Fruit fly (Drosophila melanogaster): ENCODE measurements around the gene CG31802.
A peak's percentile ranks its signal among the peaks of the same experiment; 100 is the strongest.

CG31802 gene

DNA sequence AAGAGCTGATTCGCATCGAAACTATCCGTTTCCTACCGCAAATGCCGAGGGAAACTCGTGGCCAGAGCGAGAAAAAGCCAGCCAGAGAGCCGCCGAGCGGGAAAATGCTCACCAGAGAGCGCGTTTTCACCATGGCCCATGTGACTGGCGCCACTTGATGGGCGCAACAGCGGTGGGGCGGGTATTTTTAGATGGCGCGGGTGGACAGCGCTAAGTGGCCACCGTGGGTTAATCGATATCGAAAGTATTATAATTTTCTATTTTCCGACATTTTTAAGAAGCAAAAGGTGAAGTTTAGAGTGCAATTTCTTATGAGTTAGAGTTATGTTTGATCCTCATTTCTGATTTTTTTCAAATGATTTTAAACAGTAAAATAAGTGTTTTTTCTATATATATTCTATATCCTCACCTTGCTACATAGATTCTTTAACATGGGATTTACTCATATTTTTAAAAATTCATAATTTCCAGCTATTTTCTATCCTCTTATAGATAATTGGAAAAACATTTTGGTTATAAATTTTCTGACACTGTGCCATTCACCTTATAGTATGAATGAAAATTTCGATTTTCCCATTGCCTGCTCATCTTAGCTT lies 24.3 kb downstream of the CG31802 start, which contains the start of gene Ptp36E (continued):
- no peak for TF ChIP-seq dsx (GFP tag; optimal IDR thresholded peaks at IDR 0.05; ENCODE audit: poor library complexity, severe bottlenecking)
- no peak for TF ChIP-seq CG8632 (GFP tag; optimal IDR thresholded peaks at IDR 0.05)
- TF ChIP-seq fkh (GFP tag; optimal IDR thresholded peaks at IDR 0.05) = no peak
- peak; percentile 45 for TF ChIP-seq pdm3 (GFP tag; optimal IDR thresholded peaks at IDR 0.05)
- TF ChIP-seq Eip78C (GFP tag) = peak; percentile 81
- TF ChIP-seq Ets21C (GFP tag; optimal IDR thresholded peaks at IDR 0.05) = no peak
- TF ChIP-seq acj6 (GFP tag; optimal IDR thresholded peaks at IDR 0.05) = peak; percentile 55
- TF ChIP-seq Hr4 (GFP tag; optimal IDR thresholded peaks at IDR 0.05) = peak; percentile 76
- TF ChIP-seq CG11762 (GFP tag; optimal IDR thresholded peaks at IDR 0.05; ENCODE audit: insufficient read depth) = peak; percentile 23
- TF ChIP-seq CG3919 (GFP tag; optimal IDR thresholded peaks at IDR 0.05) = peak; percentile 12
- TF ChIP-seq topi (GFP tag; optimal IDR thresholded peaks at IDR 0.05) = no peak
- TF ChIP-seq CG11902 (GFP tag; optimal IDR thresholded peaks at IDR 0.05) = no peak
- TF ChIP-seq CG8319 (GFP tag; optimal IDR thresholded peaks at IDR 0.05) = no peak
- no peak for TF ChIP-seq esn (GFP tag; optimal IDR thresholded peaks at IDR 0.05)
- TF ChIP-seq CG4318 (GFP tag; optimal IDR thresholded peaks at IDR 0.05) = peak; percentile 59
- TF ChIP-seq CG1621 (tag; optimal IDR thresholded peaks at IDR 0.05) = no peak
- TF ChIP-seq Sox102F (GFP tag; optimal IDR thresholded peaks at IDR 0.05) = no peak
- peak in 1 of 2 experiments; percentile 61 for TF ChIP-seq salr (GFP tag; optimal IDR thresholded peaks at IDR 0.05)
- peak; percentile 78 for TF ChIP-seq Gug (GFP tag; IDR thresholded peaks at IDR 0.05)
- TF ChIP-seq CG11294 (GFP tag; IDR thresholded peaks at IDR 0.05) = peak; percentile 81; the same call in 1 of the 2 replicates
- peak; percentile 60 for TF ChIP-seq CG10631 (GFP tag; optimal IDR thresholded peaks at IDR 0.05)
- TF ChIP-seq Lpt (GFP tag; optimal IDR thresholded peaks at IDR 0.05) = peak; percentile 63
- TF ChIP-seq CG6808 (GFP tag; optimal IDR thresholded peaks at IDR 0.05) = peak; percentile 20
- TF ChIP-seq Blimp-1 (GFP tag; optimal IDR thresholded peaks at IDR 0.05) = no peak
- no peak for TF ChIP-seq CG34406 (GFP tag; optimal IDR thresholded peaks at IDR 0.05)
- no peak for TF ChIP-seq CG31627 (GFP tag; optimal IDR thresholded peaks at IDR 0.05)
- TF ChIP-seq CG6163 (GFP tag; IDR thresholded peaks at IDR 0.05) = peak; percentile 61; the same call in 2 of the 3 replicates
- no peak for TF ChIP-seq CG9139 (GFP tag; optimal IDR thresholded peaks at IDR 0.05)
- peak; percentile 38 for TF ChIP-seq spab (GFP tag; optimal IDR thresholded peaks at IDR 0.05)
- TF ChIP-seq fd59A (GFP tag; optimal IDR thresholded peaks at IDR 0.05) = no peak
- TF ChIP-seq Eip93F (GFP tag; optimal IDR thresholded peaks at IDR 0.05) = no peak
- peak; percentile 32 for TF ChIP-seq Eip75B (GFP tag; optimal IDR thresholded peaks at IDR 0.05)
- TF ChIP-seq CG15336 (GFP tag; IDR thresholded peaks at IDR 0.05) = peak; percentile 84
- peak; percentile 31 for TF ChIP-seq CG6792 (GFP tag; optimal IDR thresholded peaks at IDR 0.05)
- peak; percentile 83 for TF ChIP-seq CG8119 (GFP tag; IDR thresholded peaks at IDR 0.05)
- no peak for TF ChIP-seq dac (GFP tag; optimal IDR thresholded peaks at IDR 0.05)
- TF ChIP-seq Hr38 (GFP tag; optimal IDR thresholded peaks at IDR 0.05) = no peak
- peak; percentile 32 for TF ChIP-seq Met (GFP tag; optimal IDR thresholded peaks at IDR 0.05)
- TF ChIP-seq vri (GFP tag; optimal IDR thresholded peaks at IDR 0.05) = no peak

DNA sequence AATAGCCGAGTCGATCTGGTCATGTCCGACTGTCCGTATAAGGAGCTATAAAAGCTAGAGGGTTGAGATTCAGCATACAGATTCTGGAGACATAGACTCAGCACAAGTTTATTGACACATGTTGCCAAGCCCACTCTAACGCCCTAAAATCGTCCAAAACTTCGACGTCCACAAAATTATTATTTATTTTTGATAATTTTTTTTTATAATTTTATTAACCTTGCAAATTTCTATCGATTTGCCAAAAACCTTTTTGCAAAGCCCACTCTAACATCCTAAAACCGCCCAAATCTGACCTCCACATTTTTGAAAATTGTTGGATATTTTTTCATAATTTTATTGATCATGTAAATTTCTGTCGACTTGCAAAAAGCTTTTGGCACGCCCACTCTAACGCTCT lies 49.9 kb downstream of the CG31802 start, which contains the start of gene JMJD4:
JMJD4 (minus strand) TSS at position 101 of the 400 bp plus-strand sequence.
- TF ChIP-seq Eip75B (GFP tag; optimal IDR thresholded peaks at IDR 0.05) (no peak), Hr38 (GFP tag; optimal IDR thresholded peaks at IDR 0.05) (no peak), CG16779 (tag; optimal IDR thresholded peaks at IDR 0.05) (no peak), fd85E (GFP tag; optimal IDR thresholded peaks at IDR 0.05) (no peak), svp (GFP tag) (no peak), OdsH (GFP tag; optimal IDR thresholded peaks at IDR 0.05) (no peak), Blimp-1 (GFP tag; optimal IDR thresholded peaks at IDR 0.05) (no peak), CG15336 (GFP tag; IDR thresholded peaks at IDR 0.05) (no peak), Eip78C (GFP tag) (no peak), CG3032 (tag; optimal IDR thresholded peaks at IDR 0.05) (no peak), CG9139 (GFP tag; optimal IDR thresholded peaks at IDR 0.05) (no peak), CG6163 (GFP tag; IDR thresholded peaks at IDR 0.05) (no peak), Eip93F (GFP tag; optimal IDR thresholded peaks at IDR 0.05) (no peak), CG1621 (tag; optimal IDR thresholded peaks at IDR 0.05) (no peak), fd59A (GFP tag; optimal IDR thresholded peaks at IDR 0.05) (no peak), net (GFP tag; optimal IDR thresholded peaks at IDR 0.05) (no peak), Hr4 (GFP tag; optimal IDR thresholded peaks at IDR 0.05) (no peak)
